Worm (Caenorhabditis elegans): Measurements from ENCODE around the gene abf-3.
"Not testable (repeated sequence)": the region's sequence is repeated elsewhere in the genome, so short reads cannot be mapped to it uniquely, and the experiment has no call there.

abf-3 gene

ce11 chrV:15858292-15858691 is 40.6 kb upstream of the abf-3 start, which contains the start of gene srh-148:
TSS of gene srh-148 (minus strand) at chrV:15858392.
- TF ChIP-seq nhr-43 (tag; optimal IDR thresholded peaks at IDR 0.05; ENCODE audit: poor library complexity, severe bottlenecking): no peak
- no peak for TF ChIP-seq hmg-11 (tag; optimal IDR thresholded peaks at IDR 0.05)
- no peak for TF ChIP-seq skn-1 (tag; optimal IDR thresholded peaks at IDR 0.05)
- TF ChIP-seq pha-4 (tag; optimal IDR thresholded peaks at IDR 0.05): no peak
- no peak for TF ChIP-seq elt-3 (tag; optimal IDR thresholded peaks at IDR 0.05)
- no peak for TF ChIP-seq nhr-23 (tag; optimal IDR thresholded peaks at IDR 0.05)

- not testable (repeated sequence) for TF ChIP-seq snpc-4 (tag; optimal IDR thresholded peaks at IDR 0.05); lsy-12 (tag; optimal IDR thresholded peaks at IDR 0.05); fkh-10 (GFP tag; optimal IDR thresholded peaks at IDR 0.05)
These were observed 32.7 kb upstream of the abf-3 start, which contains the start of gene srh-147 for ce11 chrV:15850276-15850811. TSS of gene srh-147 (minus strand) at chrV:15850326.

- no peak for TF ChIP-seq ceh-82 (tag; optimal IDR thresholded peaks at IDR 0.05)
These were observed 23.4 kb upstream of the abf-3 start, which contains the start of gene srh-149 for ce11 chrV:15841095-15841494. TSS of gene srh-149 (minus strand) at chrV:15841195.

ce11 chrV:15833622-15834021 is 16.0 kb upstream of the abf-3 start, which contains the start of gene srbc-54:
TSS of gene srbc-54 (minus strand) at chrV:15833722.
- TF ChIP-seq sea-2 (GFP tag; optimal IDR thresholded peaks at IDR 0.05) (no peak), nhr-12 (tag; optimal IDR thresholded peaks at IDR 0.05) (no peak), hmg-11 (tag; optimal IDR thresholded peaks at IDR 0.05) (no peak), zag-1 (tag; optimal IDR thresholded peaks at IDR 0.05) (no peak), nfya-1 (tag; optimal IDR thresholded peaks at IDR 0.05; ENCODE audit: insufficient read depth) (no peak), ceh-82 (tag; optimal IDR thresholded peaks at IDR 0.05) (no peak)

ce11 chrV:15831586-15831985 is 13.9 kb upstream of the abf-3 start, which contains the start of gene srbc-56:
TSS of gene srbc-56 (minus strand) at chrV:15831686.
- no peak for TF ChIP-seq R02D3.7 (tag; optimal IDR thresholded peaks at IDR 0.05)
- TF ChIP-seq ZK546.5 (tag; optimal IDR thresholded peaks at IDR 0.05): no peak
- TF ChIP-seq hmg-11 (tag; optimal IDR thresholded peaks at IDR 0.05): no peak
- TF ChIP-seq nhr-12 (tag; optimal IDR thresholded peaks at IDR 0.05): no peak
- no peak for TF ChIP-seq eor-1 (tag; optimal IDR thresholded peaks at IDR 0.05)
- TF ChIP-seq ama-1 (optimal IDR thresholded peaks at IDR 0.05): no peak
- TF ChIP-seq nhr-11 (tag; optimal IDR thresholded peaks at IDR 0.05): no peak
- TF ChIP-seq zag-1 (tag; optimal IDR thresholded peaks at IDR 0.05): no peak
- no peak for TF ChIP-seq mdl-1 (tag; optimal IDR thresholded peaks at IDR 0.05)
- no peak for TF ChIP-seq elt-1 (tag; optimal IDR thresholded peaks at IDR 0.05)
- no peak for TF ChIP-seq lin-15B (tag; optimal IDR thresholded peaks at IDR 0.05)
- no peak for TF ChIP-seq ceh-9 (tag; optimal IDR thresholded peaks at IDR 0.05)
- no peak for TF ChIP-seq lsy-12 (tag; optimal IDR thresholded peaks at IDR 0.05)
- TF ChIP-seq nhr-43 (tag; optimal IDR thresholded peaks at IDR 0.05; ENCODE audit: poor library complexity, severe bottlenecking): no peak
- TF ChIP-seq fkh-10 (GFP tag; optimal IDR thresholded peaks at IDR 0.05): no peak
- TF ChIP-seq egl-5 (tag; optimal IDR thresholded peaks at IDR 0.05): no peak
- no peak for TF ChIP-seq egl-27 (tag; optimal IDR thresholded peaks at IDR 0.05)

- TF ChIP-seq fkh-2 (tag; optimal IDR thresholded peaks at IDR 0.05): no peak
- no peak for TF ChIP-seq nhr-12 (tag; optimal IDR thresholded peaks at IDR 0.05)
- no peak for TF ChIP-seq daf-12 (tag; optimal IDR thresholded peaks at IDR 0.05)
- TF ChIP-seq elt-1 (tag; optimal IDR thresholded peaks at IDR 0.05): no peak
- TF ChIP-seq lin-39 (tag; optimal IDR thresholded peaks at IDR 0.05): no peak
- TF ChIP-seq lsy-12 (tag; optimal IDR thresholded peaks at IDR 0.05): no peak
- no peak for TF ChIP-seq hmg-11 (tag; optimal IDR thresholded peaks at IDR 0.05)
- TF ChIP-seq nhr-11 (tag; optimal IDR thresholded peaks at IDR 0.05): no peak
- TF ChIP-seq sea-2 (GFP tag; optimal IDR thresholded peaks at IDR 0.05): no peak
- no peak for TF ChIP-seq pha-4 (tag; optimal IDR thresholded peaks at IDR 0.05)
- no peak for TF ChIP-seq mdl-1 (tag; optimal IDR thresholded peaks at IDR 0.05)
These were observed 12.3 kb upstream of the abf-3 start, which contains the start of gene srbc-55 for ce11 chrV:15829907-15830306. TSS of gene srbc-55 (minus strand) at chrV:15830007.

ce11 chrV:15826110-15826509 is 8.5 kb upstream of the abf-3 start, which contains the start of gene srbc-51:
TSS of gene srbc-51 (plus strand) at chrV:15826410.
- no peak for TF ChIP-seq lin-39 (tag; optimal IDR thresholded peaks at IDR 0.05)
- TF ChIP-seq unc-39 (tag; optimal IDR thresholded peaks at IDR 0.05): no peak
- TF ChIP-seq egl-27 (tag; optimal IDR thresholded peaks at IDR 0.05): no peak
- no peak for TF ChIP-seq nhr-76 (tag; optimal IDR thresholded peaks at IDR 0.05)
- no peak for TF ChIP-seq nfya-1 (tag; optimal IDR thresholded peaks at IDR 0.05; ENCODE audit: insufficient read depth)
- TF ChIP-seq nhr-28 (tag; optimal IDR thresholded peaks at IDR 0.05): no peak
- TF ChIP-seq skn-1 (tag; optimal IDR thresholded peaks at IDR 0.05): no peak
- no peak for TF ChIP-seq lin-15B (tag; optimal IDR thresholded peaks at IDR 0.05)
- TF ChIP-seq zag-1 (tag; optimal IDR thresholded peaks at IDR 0.05): no peak
- no peak for TF ChIP-seq aly-2 (tag; optimal IDR thresholded peaks at IDR 0.05)
- no peak for TF ChIP-seq pha-4 (tag; optimal IDR thresholded peaks at IDR 0.05)
- TF ChIP-seq ceh-16 (tag; optimal IDR thresholded peaks at IDR 0.05): no peak
- no peak for TF ChIP-seq elt-1 (tag; optimal IDR thresholded peaks at IDR 0.05)
- TF ChIP-seq nhr-25 (tag; optimal IDR thresholded peaks at IDR 0.05): no peak
- no peak for TF ChIP-seq ztf-11 (tag; optimal IDR thresholded peaks at IDR 0.05)
- TF ChIP-seq R02D3.7 (tag; optimal IDR thresholded peaks at IDR 0.05): no peak
- TF ChIP-seq eor-1 (tag; optimal IDR thresholded peaks at IDR 0.05): no peak
- no peak for TF ChIP-seq daf-12 (tag; optimal IDR thresholded peaks at IDR 0.05)
- TF ChIP-seq elt-2 (tag; optimal IDR thresholded peaks at IDR 0.05): no peak
- TF ChIP-seq fkh-2 (tag; optimal IDR thresholded peaks at IDR 0.05): no peak

Measured in whole organism, L3 larva.